Worm (Caenorhabditis elegans) whole organism, L3 larva: Measurements from ENCODE around the gene nap-1.

Experiments
- aly-2 ChIP-seq: fragments of 150-350 bp; optimal IDR thresholded peaks from 2 replicates; lab custom pipeline; 2014; ENCODE audit warnings: missing biosample characterization, missing genetic modification characterization
- lin-39 ChIP-seq: fragments of 150-350 bp; optimal IDR thresholded peaks from 2 replicates; lab custom pipeline; 2018; ENCODE audit warnings: missing biosample characterization, missing genetic modification reagents, missing genetic modification characterization
- nhr-23 ChIP-seq: fragments of 150-350 bp; optimal IDR thresholded peaks from 2 replicates; lab custom pipeline; 2014; ENCODE audit warnings: missing biosample characterization, missing genetic modification reagents, missing genetic modification characterization
- nhr-237 ChIP-seq: fragments of 150-350 bp; optimal IDR thresholded peaks from 2 replicates; lab custom pipeline; 2014; ENCODE audit warnings: missing biosample characterization, missing genetic modification characterization
- zag-1 ChIP-seq: fragments of 150-350 bp; optimal IDR thresholded peaks from 2 replicates; lab custom pipeline; 2014; ENCODE audit warnings: missing biosample characterization, missing genetic modification characterization

- TF ChIP-seq nhr-23 (tag; lab: Kevin White, UChicago) (no peak), aly-2 (tag; lab: Kevin White, UChicago) (no peak), zag-1 (tag; lab: Kevin White, UChicago) (no peak), nhr-237 (tag; lab: Kevin White, UChicago) (no peak), lin-39 (tag; lab: Kevin White, UChicago) (no peak)
Measured at ce11 chrIV:8396348-8396747, 17.2 kb upstream of the nap-1 start, which contains the start of gene timm-17B.2.
